Fruit fly (Drosophila melanogaster) whole organism, embryonic: Measurements from ENCODE around the gene CG31038.

Source experiments
- Aef1 ChIP-seq: fragments of 200-800 bp; sonication (Bioruptor generic); IDR thresholded peaks from 3 replicates; pipeline ENCODE4 v1.3.6; 2022; ENCODE audit warnings: missing biosample characterization, missing genetic modification characterization
- BtbVII ChIP-seq: fragments of 200-800 bp; sonication (Bioruptor generic); optimal IDR thresholded peaks from 3 replicates; lab custom pipeline; 2017; ENCODE audit warnings: missing biosample characterization, mild to moderate bottlenecking, missing genetic modification characterization
- CG11247 ChIP-seq: fragments of 200-800 bp; sonication (Bioruptor generic); IDR thresholded peaks from 2 replicates; pipeline ENCODE4 v1.3.6; 2022; ENCODE audit warnings: missing biosample characterization, missing genetic modification characterization
- CG12071 ChIP-seq: fragments of 200-800 bp; sonication (Bioruptor generic); optimal IDR thresholded peaks from 3 replicates; lab custom pipeline; 2018; ENCODE audit warnings: missing biosample characterization, mild to moderate bottlenecking, missing genetic modification characterization
- CG12299 ChIP-seq: fragments of 200-800 bp; sonication (Bioruptor generic); optimal IDR thresholded peaks from 2 replicates; lab custom pipeline; 2018; ENCODE audit warnings: missing biosample characterization, mild to moderate bottlenecking, missing genetic modification characterization
- CG13296 ChIP-seq: fragments of 200-800 bp; sonication (Bioruptor generic); optimal IDR thresholded peaks from 3 replicates; lab custom pipeline; 2018; ENCODE audit warnings: missing biosample characterization, mild to moderate bottlenecking, missing genetic modification characterization
- CG15514 ChIP-seq: fragments of 200-800 bp; sonication (Bioruptor generic); optimal IDR thresholded peaks from 3 replicates; lab custom pipeline; 2017; ENCODE audit warnings: missing biosample characterization, missing genetic modification characterization, mild to moderate bottlenecking, moderate library complexity, missing genetic modification reagents
- CG16863 ChIP-seq: fragments of 200-800 bp; sonication (Bioruptor generic); optimal IDR thresholded peaks from 3 replicates; lab custom pipeline; 2016; ENCODE audit warnings: missing biosample characterization, missing genetic modification characterization
- CG17359 ChIP-seq: fragments of 200-800 bp; sonication (Bioruptor generic); optimal IDR thresholded peaks from 3 replicates; lab custom pipeline; 2018; ENCODE audit warnings: missing biosample characterization, mild to moderate bottlenecking, missing genetic modification characterization, moderate library complexity
- CG18599 ChIP-seq: fragments of 200-800 bp; sonication (Bioruptor generic); optimal IDR thresholded peaks from 3 replicates; lab custom pipeline; 2017; ENCODE audit warnings: missing biosample characterization, missing genetic modification characterization, mild to moderate bottlenecking, moderate library complexity, missing genetic modification reagents
- CG2120 ChIP-seq: fragments of 200-800 bp; sonication (Bioruptor generic); optimal IDR thresholded peaks from 3 replicates; lab custom pipeline; 2016; ENCODE audit warnings: missing biosample characterization, missing genetic modification characterization
- CG2202 ChIP-seq: fragments of 200-800 bp; sonication (Bioruptor generic); optimal IDR thresholded peaks from 2 replicates; lab custom pipeline; 2018; ENCODE audit warnings: missing biosample characterization, mild to moderate bottlenecking, missing genetic modification characterization
- CG2678 ChIP-seq: fragments of 200-800 bp; sonication (Bioruptor generic); optimal IDR thresholded peaks from 3 replicates; lab custom pipeline; 2019; ENCODE audit warnings: missing biosample characterization, mild to moderate bottlenecking, missing genetic modification characterization, moderate library complexity
- CG31365 ChIP-seq: fragments of 200-800 bp; sonication (Bioruptor generic); optimal IDR thresholded peaks from 2 replicates; lab custom pipeline; 2018; ENCODE audit warnings: missing biosample characterization, mild to moderate bottlenecking, missing genetic modification characterization
- CG3281 ChIP-seq: fragments of 200-800 bp; sonication (Bioruptor generic); optimal IDR thresholded peaks from 3 replicates; lab custom pipeline; 2017; ENCODE audit warnings: missing biosample characterization, mild to moderate bottlenecking, missing genetic modification characterization
- CG33213 ChIP-seq: fragments of 200-800 bp; sonication (Bioruptor generic); optimal IDR thresholded peaks from 3 replicates; lab custom pipeline; 2016; ENCODE audit warnings: missing biosample characterization, missing genetic modification characterization
- CG34376 ChIP-seq: fragments of 200-800 bp; sonication (Bioruptor generic); optimal IDR thresholded peaks from 2 replicates; lab custom pipeline; 2018; ENCODE audit warnings: missing biosample characterization, mild to moderate bottlenecking, missing genetic modification characterization
- CG3838 ChIP-seq: fragments of 200-800 bp; sonication (Bioruptor generic); optimal IDR thresholded peaks from 3 replicates; lab custom pipeline; 2016; ENCODE audit warnings: missing biosample characterization, missing genetic modification characterization
- CG4282 ChIP-seq: fragments of 200-800 bp; sonication (Bioruptor generic); optimal IDR thresholded peaks from 2 replicates; lab custom pipeline; 2016; ENCODE audit warnings: missing biosample characterization, missing genetic modification characterization
- CG6854 ChIP-seq: fragments of 200-800 bp; sonication (Bioruptor generic); optimal IDR thresholded peaks from 3 replicates; lab custom pipeline; 2017; ENCODE audit warnings: missing biosample characterization, mild to moderate bottlenecking, missing genetic modification characterization
- CG8281 ChIP-seq: fragments of 200-800 bp; sonication (Bioruptor generic); optimal IDR thresholded peaks from 2 replicates; lab custom pipeline; 2018; ENCODE audit warnings: missing biosample characterization, mild to moderate bottlenecking, missing genetic modification characterization, moderate library complexity
- CG8924 ChIP-seq: fragments of 200-800 bp; optimal IDR thresholded peaks from 3 replicates; lab custom pipeline; 2019; ENCODE audit warnings: missing biosample characterization, mild to moderate bottlenecking, missing genetic modification characterization, moderate library complexity
- CG9797 ChIP-seq: fragments of 200-800 bp; sonication (Bioruptor generic); optimal IDR thresholded peaks from 3 replicates; lab custom pipeline; 2018; ENCODE audit warnings: missing biosample characterization, mild to moderate bottlenecking, missing genetic modification characterization
- CG9876 ChIP-seq: fragments of 200-800 bp; sonication (Bioruptor generic); optimal IDR thresholded peaks from 2 replicates; lab custom pipeline; 2016; ENCODE audit warnings: missing biosample characterization, missing genetic modification characterization
- CoRest ChIP-seq: fragments of 200-800 bp; sonication (Bioruptor generic); optimal IDR thresholded peaks from 3 replicates; lab custom pipeline; 2018; ENCODE audit warnings: missing biosample characterization, mild to moderate bottlenecking, missing genetic modification characterization, moderate library complexity
- Eip74EF ChIP-seq, 2 experiments: fragments of 200-800 bp in 1 of 2; fragments of >200 bp in 1 of 2; sonication (Bioruptor generic) in 1 of 2; optimal IDR thresholded peaks; 2 replicates each; lab custom pipeline; 2017 to 2019; ENCODE audit warnings: missing biosample characterization in 2 of 2, missing genetic modification characterization in 2 of 2, mild to moderate bottlenecking in 1 of 2, moderate library complexity in 1 of 2
- Fer1 ChIP-seq: fragments of 200-800 bp; sonication (Bioruptor generic); optimal IDR thresholded peaks from 2 replicates; lab custom pipeline; 2017; ENCODE audit warnings: missing biosample characterization, mild to moderate bottlenecking, missing genetic modification characterization
- HHEX ChIP-seq: fragments of 200-800 bp; sonication (Bioruptor generic); optimal IDR thresholded peaks from 3 replicates; lab custom pipeline; 2017; ENCODE audit warnings: missing biosample characterization, mild to moderate bottlenecking, missing genetic modification characterization, missing genetic modification reagents
- Hand ChIP-seq: fragments of 200-800 bp; sonication (Bioruptor generic); optimal IDR thresholded peaks from 2 replicates; lab custom pipeline; 2017; ENCODE audit warnings: mild to moderate bottlenecking, missing biosample characterization, missing genetic modification reagents, missing genetic modification characterization
- Hmr ChIP-seq: fragments of 200-800 bp; sonication (Bioruptor generic); optimal IDR thresholded peaks from 3 replicates; lab custom pipeline; 2017; ENCODE audit warnings: mild to moderate bottlenecking, missing biosample characterization, missing genetic modification reagents, missing genetic modification characterization
- Med ChIP-seq: fragments of 200-800 bp; sonication (Bioruptor generic); peaks from one replicate; lab custom pipeline; 2016; ENCODE audit warnings: missing biosample characterization, missing genetic modification characterization, mild to moderate bottlenecking, inconsistent platforms, moderate library complexity
- Meics ChIP-seq: fragments of 200-800 bp; sonication (Bioruptor generic); optimal IDR thresholded peaks from 2 replicates; lab custom pipeline; 2017; ENCODE audit warnings: missing biosample characterization, mild to moderate bottlenecking, missing genetic modification characterization
- NC2β ChIP-seq: fragments of 200-800 bp; sonication (Bioruptor generic); optimal IDR thresholded peaks from 2 replicates; lab custom pipeline; 2016; ENCODE audit warnings: missing biosample characterization, missing genetic modification characterization
- Opbp ChIP-seq: fragments of 200-800 bp; sonication (Bioruptor generic); IDR thresholded peaks from 3 replicates; pipeline ENCODE4 v1.3.6; 2022; ENCODE audit warnings: missing biosample characterization, missing genetic modification characterization; ENCODE audit not compliant: partially characterized antibody
- caup ChIP-seq: fragments of 200-800 bp; sonication (Bioruptor generic); optimal IDR thresholded peaks from 3 replicates; lab custom pipeline; 2017; ENCODE audit warnings: missing biosample characterization, mild to moderate bottlenecking, missing genetic modification characterization, moderate library complexity; ENCODE audit not compliant: severe bottlenecking
- cg ChIP-seq: fragments of 200-800 bp; sonication (Bioruptor generic); optimal IDR thresholded peaks from 3 replicates; lab custom pipeline; 2019; ENCODE audit warnings: missing biosample characterization, mild to moderate bottlenecking, missing genetic modification characterization, moderate library complexity
- dysf ChIP-seq: fragments of 200-800 bp; sonication (Bioruptor generic); IDR thresholded peaks from 3 replicates; pipeline ENCODE4 v1.3.6; 2022; ENCODE audit warnings: missing biosample characterization, missing genetic modification characterization
- ftz-f1 ChIP-seq: fragments of 200-800 bp; sonication (Bioruptor generic); optimal IDR thresholded peaks from 2 replicates; lab custom pipeline; 2016; ENCODE audit warnings: missing biosample characterization, missing genetic modification characterization
- grn ChIP-seq: fragments of 200-800 bp; sonication (Bioruptor generic); optimal IDR thresholded peaks from 3 replicates; lab custom pipeline; 2017; ENCODE audit warnings: missing biosample characterization, missing genetic modification characterization
- lab ChIP-seq: fragments of 200-800 bp; sonication (Bioruptor generic); optimal IDR thresholded peaks from 3 replicates; lab custom pipeline; 2017; ENCODE audit warnings: missing biosample characterization, missing genetic modification characterization, mild to moderate bottlenecking, moderate library complexity, missing genetic modification reagents
- lov ChIP-seq, 2 experiments: fragments of 200-800 bp in 1 of 2; fragments of >200 bp in 1 of 2; sonication (Bioruptor generic) in 1 of 2; IDR thresholded peaks in 1 of 2; optimal IDR thresholded peaks in 1 of 2; 2 replicates in 1 of 2; 3 replicates in 1 of 2; pipeline versions ENCODE4 v1.3.6 to Lab custom; 2017 to 2022; ENCODE audit warnings: missing biosample characterization in 1 of 2, missing genetic modification characterization in 1 of 2
- nau ChIP-seq: fragments of 200-800 bp; sonication (Bioruptor generic); optimal IDR thresholded peaks from 3 replicates; lab custom pipeline; 2017; ENCODE audit warnings: missing biosample characterization, mild to moderate bottlenecking, missing genetic modification characterization, missing genetic modification reagents
- phol ChIP-seq: fragments of 200-800 bp; sonication (Bioruptor generic); optimal IDR thresholded peaks from 3 replicates; lab custom pipeline; 2018; ENCODE audit warnings: missing biosample characterization, mild to moderate bottlenecking, missing genetic modification characterization, moderate library complexity
- sens ChIP-seq: fragments of 200-800 bp; sonication (Bioruptor generic); peaks from one replicate; lab custom pipeline; 2016; ENCODE audit warnings: missing biosample characterization, missing genetic modification characterization
- sens-2 ChIP-seq: fragments of 200-800 bp; sonication (Bioruptor generic); IDR thresholded peaks from 2 replicates; pipeline ENCODE4 v1.3.6; 2022; ENCODE audit warnings: missing biosample characterization, missing genetic modification characterization
- sisA ChIP-seq: fragments of 200-800 bp; sonication (Bioruptor generic); IDR thresholded peaks from 2 replicates; pipeline ENCODE4 v1.3.6; 2022; ENCODE audit warnings: missing biosample characterization, missing genetic modification characterization
- tna ChIP-seq: fragments of 200-800 bp; sonication (Bioruptor generic); IDR thresholded peaks from 2 replicates; pipeline ENCODE4 v1.3.6; 2022; ENCODE audit warnings: missing biosample characterization, missing genetic modification characterization; ENCODE audit not compliant: partially characterized antibody
- usp ChIP-seq: fragments of >200 bp; optimal IDR thresholded peaks from 2 replicates; lab custom pipeline; 2017; ENCODE audit warnings: missing biosample characterization, missing genetic modification characterization
- z ChIP-seq: fragments of 200-800 bp; sonication (Bioruptor generic); IDR thresholded peaks from 3 replicates; pipeline ENCODE4 v1.3.6; 2022; ENCODE audit warnings: missing biosample characterization, missing genetic modification characterization

The CG31038 gene

DNA sequence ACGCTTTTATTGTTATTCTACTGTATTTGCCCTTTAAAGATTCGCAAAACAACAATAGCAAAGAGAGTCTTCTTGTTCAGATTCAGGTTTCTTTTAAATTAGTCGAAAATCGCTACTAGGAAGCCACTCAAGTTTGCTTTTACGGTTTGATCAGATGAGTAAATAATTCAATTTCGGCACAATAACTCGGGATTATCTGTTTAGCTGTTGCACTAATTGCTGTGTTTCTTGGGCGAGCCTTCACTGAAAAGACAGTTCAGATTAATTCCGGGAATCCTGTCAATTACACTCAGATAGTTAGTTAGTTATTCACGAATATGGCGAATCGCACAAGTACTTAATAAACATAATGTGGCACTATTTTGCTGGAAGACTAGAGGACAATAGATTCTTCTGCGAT, 10.2 kb upstream of the CG31038 start:
- peak; percentile 5 for TF ChIP-seq CG3281 (GFP tag; lab: Kevin White, UChicago)
- peak; percentile 43 for TF ChIP-seq lab
- TF ChIP-seq sens (GFP tag; lab: Kevin White, UChicago), result peak; percentile 3
- TF ChIP-seq HHEX (GFP tag; lab: Kevin White, UChicago), result peak; percentile 15
- TF ChIP-seq Eip74EF (GFP tag; optimal IDR thresholded peaks at IDR 0.05; lab: Kevin White, UChicago), result peak in 1 of 2 experiments; percentile 7
- TF ChIP-seq CG13296 (GFP tag; lab: Kevin White, UChicago), result peak; percentile 14
- TF ChIP-seq Meics, result peak; percentile 2
- no peak for TF ChIP-seq CG11247
- TF ChIP-seq CG6854, result peak; percentile 18
- no peak for TF ChIP-seq CG9797
- TF ChIP-seq Med (GFP tag; lab: Kevin White, UChicago), result peak; percentile 16
- no peak for TF ChIP-seq sens-2 (GFP tag; lab: Robert Waterston, UW)
- peak; percentile 14 for TF ChIP-seq caup
- no peak for TF ChIP-seq CG3838 (GFP tag; lab: Kevin White, UChicago)
- peak; percentile 48 for TF ChIP-seq BtbVII (GFP tag; lab: Kevin White, UChicago)
- TF ChIP-seq CG18599 (GFP tag; lab: Kevin White, UChicago), result peak; percentile 60
- no peak for TF ChIP-seq CG33213 (GFP tag; lab: Kevin White, UChicago)
- peak; percentile 45 for TF ChIP-seq Hmr
- TF ChIP-seq Fer1 (GFP tag; lab: Kevin White, UChicago), result peak; percentile 58
- peak; percentile 31 for TF ChIP-seq Hand
- peak; percentile 11 for TF ChIP-seq CG31365
- peak; percentile 12 for TF ChIP-seq CG12071
- peak; percentile 29 for TF ChIP-seq CG2678 (tag; lab: Kevin White, UChicago)
- TF ChIP-seq, all 482 proteins: peak for 18

DNA sequence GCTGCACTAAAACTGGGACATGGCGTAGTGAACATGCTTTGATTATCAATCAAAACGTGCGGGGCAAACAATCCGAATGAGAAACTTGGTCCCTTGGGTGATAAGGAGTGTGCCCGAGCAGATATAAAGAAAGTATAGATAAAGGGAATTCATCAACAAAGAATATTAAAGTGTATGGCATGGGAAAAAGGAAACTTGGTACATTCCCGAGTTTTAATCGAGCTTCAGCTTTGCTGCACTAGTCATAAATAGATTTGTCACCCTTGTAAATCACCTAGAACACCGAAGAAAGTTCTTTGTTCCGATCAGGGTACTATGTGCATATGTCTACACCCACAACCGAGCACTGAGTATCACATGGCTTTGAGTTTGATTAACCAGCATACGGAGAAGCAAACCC, 9.4 kb upstream of the CG31038 start:
- TF ChIP-seq usp (GFP tag; lab: Kevin White, UChicago) (no peak), CG17359 (tag; lab: Kevin White, UChicago) (no peak), CG9876 (no peak), Aef1 (no peak), CG4282 (GFP tag; lab: Kevin White, UChicago) (no peak), CG12299 (no peak), Hand (no peak), CoRest (no peak)

DNA sequence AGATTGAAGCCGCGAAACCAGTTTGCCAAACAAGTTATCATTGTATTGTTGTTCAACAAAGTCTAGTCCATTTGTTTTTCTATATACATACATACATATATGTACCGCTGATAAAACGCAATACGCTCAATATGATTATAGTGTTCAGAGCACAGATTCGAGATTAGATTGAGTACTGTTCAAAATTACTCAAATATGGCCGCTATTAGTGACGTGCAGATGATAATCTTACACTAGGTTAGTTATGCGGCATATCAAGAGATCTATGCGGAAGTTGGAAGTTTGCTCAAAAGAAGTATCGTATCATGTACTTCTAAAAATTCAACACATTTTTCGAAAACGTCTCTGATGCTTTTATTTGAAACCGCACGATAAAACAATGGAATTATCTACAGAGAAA, 9.0 kb upstream of the CG31038 start:
- no peak for TF ChIP-seq CG17359 (tag; lab: Kevin White, UChicago)
- no peak for TF ChIP-seq Opbp (GFP tag; lab: Robert Waterston, UW)
- TF ChIP-seq tna (GFP tag; lab: Robert Waterston, UW), result no peak
- TF ChIP-seq lov (optimal IDR thresholded peaks at IDR 0.05; lab: Kevin White, UChicago), result no peak
- no peak for TF ChIP-seq lov (GFP tag; IDR thresholded peaks at IDR 0.05; lab: Robert Waterston, UW)
- no peak for TF ChIP-seq CG15514
- no peak for TF ChIP-seq nau (GFP tag; lab: Kevin White, UChicago)
- TF ChIP-seq CG2202 (tag; lab: Kevin White, UChicago), result no peak
- no peak for TF ChIP-seq CG16863 (GFP tag; lab: Kevin White, UChicago)
- peak; percentile 21 for TF ChIP-seq CG8924
- TF ChIP-seq grn (GFP tag; lab: Kevin White, UChicago), result peak; percentile 94
- TF ChIP-seq z (GFP tag; lab: Robert Waterston, UW), result peak; percentile 93
- TF ChIP-seq CoRest, result no peak
- peak; percentile 25 for TF ChIP-seq CG13296 (GFP tag; lab: Kevin White, UChicago)
- peak; percentile 25 for TF ChIP-seq cg (GFP tag; lab: Kevin White, UChicago)
- no peak for TF ChIP-seq CG34376 (GFP tag; lab: Kevin White, UChicago)
- no peak for TF ChIP-seq NC2β
- TF ChIP-seq dysf, result no peak
- TF ChIP-seq CG8281, result no peak
- TF ChIP-seq phol, result no peak
- TF ChIP-seq CG2120 (GFP tag; lab: Kevin White, UChicago), result no peak
- TF ChIP-seq Meics, result no peak
- no peak for TF ChIP-seq ftz-f1 (GFP tag; lab: Kevin White, UChicago)
- no peak for TF ChIP-seq sisA (GFP tag; lab: Robert Waterston, UW)
